Worm (Caenorhabditis elegans): ENCODE data around the gene K01A2.6.

Gene K01A2.6

DNA sequence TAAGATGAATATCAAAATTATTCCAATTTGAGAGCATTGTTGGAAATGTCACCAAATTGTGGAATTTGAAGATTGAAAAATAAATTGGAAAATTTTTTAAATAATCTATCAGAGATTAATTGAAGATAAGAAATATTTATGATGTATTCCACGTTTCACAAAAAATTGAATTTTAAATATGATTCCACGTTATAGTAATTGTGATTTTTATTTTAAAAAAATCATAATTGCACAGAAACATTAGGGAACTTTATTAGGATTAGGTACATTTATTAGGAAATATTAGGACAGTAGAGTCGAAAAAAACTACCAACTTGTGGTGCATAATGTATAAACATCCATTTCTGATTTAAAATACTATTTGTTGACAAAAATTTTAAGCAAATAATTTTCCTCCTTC lies 5.2 kb upstream of the K01A2.6 start, which contains the start of gene B0432.11:
Gene B0432.11, minus strand, starts transcription at position 101 of the 400 bp plus-strand sequence.
- TF ChIP-seq mep-1 (tag; optimal IDR thresholded peaks at IDR 0.05) (no peak), aly-2 (tag; optimal IDR thresholded peaks at IDR 0.05) (no peak), nhr-77 (tag; optimal IDR thresholded peaks at IDR 0.05) (no peak), ceh-63 (GFP tag; optimal IDR thresholded peaks at IDR 0.05) (no peak), mdl-1 (tag; optimal IDR thresholded peaks at IDR 0.05) (no peak), nhr-28 (tag; optimal IDR thresholded peaks at IDR 0.05) (no peak), pag-3 (tag; optimal IDR thresholded peaks at IDR 0.05; ENCODE audit: borderline replicate concordance, insufficient read depth) (no peak), lin-39 (tag; optimal IDR thresholded peaks at IDR 0.05) (no peak), mef-2 (tag; optimal IDR thresholded peaks at IDR 0.05) (no peak), ceh-88 (GFP tag; IDR thresholded peaks at IDR 0.05) (no peak), nhr-12 (tag; optimal IDR thresholded peaks at IDR 0.05) (no peak), nhr-71 (tag; optimal IDR thresholded peaks at IDR 0.05) (no peak), ets-5 (GFP tag; IDR thresholded peaks at IDR 0.05) (no peak), nhr-237 (tag; optimal IDR thresholded peaks at IDR 0.05) (no peak)

DNA sequence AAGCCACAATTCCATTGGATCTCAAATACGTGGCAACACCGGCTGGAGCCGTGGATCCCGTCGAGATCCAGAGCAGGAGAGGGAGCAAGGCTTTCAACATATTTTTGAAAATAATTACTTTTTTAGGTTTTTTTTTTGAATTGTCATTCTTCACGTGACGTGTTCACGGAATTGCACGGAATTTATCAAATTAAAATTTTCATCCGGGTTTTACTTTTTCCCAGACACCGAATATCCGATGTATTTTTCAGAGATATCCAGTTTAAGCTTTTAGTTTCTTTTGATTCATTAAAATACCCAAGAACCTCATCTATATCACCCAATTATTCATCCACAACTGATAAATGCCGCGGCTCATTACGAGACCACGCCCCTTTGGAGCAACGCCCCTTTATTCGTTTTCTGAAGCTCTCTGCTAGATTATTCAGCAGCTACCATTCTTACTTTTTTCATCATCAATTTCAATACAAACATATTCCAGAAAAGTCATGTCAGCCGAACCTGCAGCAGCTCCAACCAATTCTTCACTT lies 2.8 kb upstream of the K01A2.6 start, which contains the start of the genes clec-117 and B0432.1:
Gene clec-117, minus strand, starts transcription at position 101 of the 530 bp plus-strand sequence.
Gene B0432.1, plus strand, starts transcription at position 480 of the 530 bp plus-strand sequence.
- TF ChIP-seq nhr-28 (tag; optimal IDR thresholded peaks at IDR 0.05) (no peak), blmp-1 (tag; optimal IDR thresholded peaks at IDR 0.05) (no peak), F16B12.6 (tag; optimal IDR thresholded peaks at IDR 0.05) (no peak), dpl-1 (GFP tag; optimal IDR thresholded peaks at IDR 0.05) (no peak), irx-1 (tag; optimal IDR thresholded peaks at IDR 0.05) (no peak), nhr-12 (tag; optimal IDR thresholded peaks at IDR 0.05) (no peak), sup-37 (GFP tag; optimal IDR thresholded peaks at IDR 0.05) (no peak), mdl-1 (tag; optimal IDR thresholded peaks at IDR 0.05) (no peak), lir-3 (tag; optimal IDR thresholded peaks at IDR 0.05; ENCODE audit: poor library complexity) (no peak), snu-23 (GFP tag; optimal IDR thresholded peaks at IDR 0.05) (no peak), elt-2 (tag; optimal IDR thresholded peaks at IDR 0.05) (no peak), sptf-1 (tag; optimal IDR thresholded peaks at IDR 0.05) (no peak), grh-1 (GFP tag; IDR thresholded peaks at IDR 0.05) (no peak), nhr-76 (tag; optimal IDR thresholded peaks at IDR 0.05) (no peak), hpl-2 (GFP tag; optimal IDR thresholded peaks at IDR 0.05) (no peak)

DNA sequence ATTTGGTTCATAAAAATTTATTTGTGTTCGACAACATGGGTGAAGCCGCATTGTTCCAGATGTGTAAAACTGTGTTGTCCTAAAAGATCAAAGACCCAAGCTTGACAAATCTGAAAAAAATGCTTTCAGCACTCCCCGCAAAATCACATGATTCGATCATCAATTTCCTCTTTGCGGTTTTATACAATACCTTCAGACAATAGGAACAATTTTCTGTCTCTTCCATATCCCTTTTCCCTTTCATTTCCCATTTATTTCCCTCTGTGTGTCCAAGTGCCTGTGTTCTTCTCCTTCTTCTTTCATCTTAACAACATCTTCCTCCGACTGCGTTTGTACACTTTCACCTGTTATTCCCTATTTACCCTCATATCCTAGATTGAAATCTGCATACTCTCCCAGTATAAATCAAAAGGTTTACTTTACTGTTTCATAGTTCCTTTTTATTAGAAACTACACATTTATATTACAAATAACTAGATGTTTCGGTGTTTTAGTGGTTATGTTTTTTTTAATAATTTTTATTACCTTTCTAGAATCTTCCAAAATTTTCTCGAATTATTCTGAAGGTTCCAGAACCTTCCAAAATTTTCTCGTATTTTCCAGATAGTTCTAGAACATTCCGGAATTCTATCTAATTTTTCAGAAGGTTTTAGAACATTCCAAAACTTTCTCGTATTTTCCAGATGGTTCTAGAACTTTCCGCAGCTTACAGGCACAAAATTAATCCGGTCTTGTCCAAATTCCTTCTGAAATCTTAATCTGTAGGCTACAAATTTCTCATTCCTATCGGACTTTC lies 1.4 kb downstream of the K01A2.6 start, which contains the start of gene K01A2.5:
Gene K01A2.5, plus strand, starts transcription at position 297 of the 796 bp plus-strand sequence.
- peak; percentile 48 for TF ChIP-seq mep-1 (tag; optimal IDR thresholded peaks at IDR 0.05)
- TF ChIP-seq unc-62 (GFP tag; optimal IDR thresholded peaks at IDR 0.05), result no peak
- TF ChIP-seq lin-39 (tag; optimal IDR thresholded peaks at IDR 0.05), result no peak
- no peak for TF ChIP-seq C04F5.9 (tag; optimal IDR thresholded peaks at IDR 0.05)
- peak; percentile 36 for TF ChIP-seq nhr-20 (tag; optimal IDR thresholded peaks at IDR 0.05)
- no peak for TF ChIP-seq mab-9 (GFP tag; IDR thresholded peaks at IDR 0.05)
- no peak for TF ChIP-seq skn-1 (tag; optimal IDR thresholded peaks at IDR 0.05)
- TF ChIP-seq unc-130 (tag; optimal IDR thresholded peaks at IDR 0.05), result no peak
- TF ChIP-seq nhr-12 (tag; optimal IDR thresholded peaks at IDR 0.05), result no peak
- TF ChIP-seq elt-3 (tag; optimal IDR thresholded peaks at IDR 0.05), result peak in 2 of 6 experiments; percentile 11 to 35
- no peak for TF ChIP-seq pag-3 (tag; optimal IDR thresholded peaks at IDR 0.05; ENCODE audit: borderline replicate concordance, insufficient read depth)
- no peak for TF ChIP-seq nhr-11 (tag; optimal IDR thresholded peaks at IDR 0.05)
- no peak for TF ChIP-seq zip-4 (GFP tag; optimal IDR thresholded peaks at IDR 0.05)
- TF ChIP-seq C16A3.4 (tag; optimal IDR thresholded peaks at IDR 0.05), result peak; percentile 2
- no peak for TF ChIP-seq ama-1 (optimal IDR thresholded peaks at IDR 0.05)
- TF ChIP-seq mef-2 (tag; optimal IDR thresholded peaks at IDR 0.05), result no peak
- TF ChIP-seq lin-15B (tag; optimal IDR thresholded peaks at IDR 0.05), result no peak
- no peak for TF ChIP-seq nhr-237 (tag; optimal IDR thresholded peaks at IDR 0.05)
- no peak for TF ChIP-seq sox-4 (tag; optimal IDR thresholded peaks at IDR 0.05)
- no peak for TF ChIP-seq tbx-2 (tag; optimal IDR thresholded peaks at IDR 0.05)
- peak; percentile 99 for TF ChIP-seq blmp-1 (tag; optimal IDR thresholded peaks at IDR 0.05)
- TF ChIP-seq lin-14 (GFP tag; optimal IDR thresholded peaks at IDR 0.05), result peak; percentile 79
- TF ChIP-seq dsc-1 (tag; optimal IDR thresholded peaks at IDR 0.05), result no peak
- no peak for TF ChIP-seq nhr-84 (tag; optimal IDR thresholded peaks at IDR 0.05)
- no peak for TF ChIP-seq pqm-1 (tag; optimal IDR thresholded peaks at IDR 0.05)
- no peak for TF ChIP-seq snpc-4 (tag; optimal IDR thresholded peaks at IDR 0.05)
- peak in 1 of 3 experiments; percentile 2 for TF ChIP-seq dpl-1 (GFP tag; optimal IDR thresholded peaks at IDR 0.05)
- TF ChIP-seq nhr-85 (tag), result peak; percentile 91
- no peak for TF ChIP-seq efl-1 (optimal IDR thresholded peaks at IDR 0.05)
- no peak for TF ChIP-seq efl-1 (GFP tag; optimal IDR thresholded peaks at IDR 0.05 in 1 of 2)
